Worm (Caenorhabditis elegans) whole organism, mixed stage, embryonic: Measurements from ENCODE around the gene spin-1.

Experiments
- M03D4.4 ChIP-seq: sonication (generic microtip); optimal IDR thresholded peaks from 2 replicates; lab custom pipeline; 2017; ENCODE audit warnings: mild to moderate bottlenecking, missing genetic modification characterization, missing compliant biosample characterization
- bed-3 ChIP-seq: fragments of 200-800 bp; sonication (Bioruptor generic); optimal IDR thresholded peaks from 3 replicates; lab custom pipeline; 2018; ENCODE audit warnings: mild to moderate bottlenecking, missing genetic modification characterization, moderate library complexity, missing compliant biosample characterization
- blmp-1 ChIP-seq: fragments of 150-350 bp; optimal IDR thresholded peaks from 2 replicates; lab custom pipeline; 2014; ENCODE audit warnings: missing biosample characterization, missing genetic modification characterization
- ceh-39 ChIP-seq: fragments of 150-350 bp; optimal IDR thresholded peaks from 2 replicates; lab custom pipeline; 2014; ENCODE audit warnings: missing biosample characterization, missing genetic modification characterization
- ceh-43 ChIP-seq: fragments of 200-800 bp; sonication (Bioruptor generic); optimal IDR thresholded peaks from 2 replicates; lab custom pipeline; 2018; ENCODE audit warnings: mild to moderate bottlenecking, missing genetic modification characterization, moderate library complexity, missing compliant biosample characterization
- ceh-83 ChIP-seq: fragments of 200-800 bp; sonication (Bioruptor generic); optimal IDR thresholded peaks from 2 replicates; lab custom pipeline; 2018; ENCODE audit warnings: mild to moderate bottlenecking, missing genetic modification characterization, missing compliant biosample characterization
- ces-1 ChIP-seq: fragments of 150-350 bp; optimal IDR thresholded peaks from 2 replicates; lab custom pipeline; 2014; ENCODE audit warnings: missing biosample characterization, missing genetic modification reagents, missing genetic modification characterization
- cnd-1 ChIP-seq: fragments of 200-800 bp; sonication (Bioruptor generic); optimal IDR thresholded peaks from 2 replicates; lab custom pipeline; 2018; ENCODE audit warnings: mild to moderate bottlenecking, missing genetic modification characterization, missing compliant biosample characterization
- drap-1 ChIP-seq: fragments of 200-800 bp; sonication (Bioruptor generic); optimal IDR thresholded peaks from 3 replicates; lab custom pipeline; 2018; ENCODE audit warnings: mild to moderate bottlenecking, missing genetic modification characterization, missing compliant biosample characterization
- elt-3 ChIP-seq: fragments of 150-350 bp; optimal IDR thresholded peaks from 2 replicates; lab custom pipeline; 2014; ENCODE audit warnings: missing biosample characterization, missing genetic modification characterization
- flh-1 ChIP-seq: fragments of 200-800 bp; sonication (Bioruptor generic); optimal IDR thresholded peaks from 2 replicates; lab custom pipeline; 2018; ENCODE audit warnings: mild to moderate bottlenecking, missing genetic modification characterization, moderate library complexity, missing compliant biosample characterization
- ham-2 ChIP-seq: fragments of 200-800 bp; sonication (Bioruptor generic); optimal IDR thresholded peaks from 2 replicates; lab custom pipeline; 2018; ENCODE audit warnings: mild to moderate bottlenecking, missing genetic modification characterization, missing compliant biosample characterization
- hlh-1 ChIP-seq: fragments of 150-350 bp; optimal IDR thresholded peaks from 2 replicates; lab custom pipeline; 2014; ENCODE audit warnings: missing biosample characterization, missing genetic modification reagents, missing genetic modification characterization
- lin-13 ChIP-seq: fragments of 150-350 bp; optimal IDR thresholded peaks from 2 replicates; lab custom pipeline; 2014; ENCODE audit warnings: missing biosample characterization, missing genetic modification characterization
- lin-32 ChIP-seq: fragments of 200-800 bp; sonication (Bioruptor generic); optimal IDR thresholded peaks from 2 replicates; lab custom pipeline; 2018; ENCODE audit warnings: mild to moderate bottlenecking, missing genetic modification characterization, missing compliant biosample characterization
- lsy-2 ChIP-seq: fragments of 150-350 bp; optimal IDR thresholded peaks from 2 replicates; lab custom pipeline; 2014; ENCODE audit warnings: missing biosample characterization, missing genetic modification characterization
- mab-5 ChIP-seq: fragments of 150-350 bp; optimal IDR thresholded peaks from 2 replicates; lab custom pipeline; 2014; ENCODE audit warnings: missing biosample characterization, missing genetic modification characterization
- mep-1 ChIP-seq: fragments of 150-350 bp; optimal IDR thresholded peaks from 2 replicates; lab custom pipeline; 2017; ENCODE audit warnings: missing biosample characterization, missing genetic modification reagents, missing genetic modification characterization, inconsistent platforms
- mls-2 ChIP-seq: sonication (generic microtip); optimal IDR thresholded peaks from 2 replicates; lab custom pipeline; 2016; ENCODE audit warnings: mild to moderate bottlenecking, missing genetic modification characterization, moderate library complexity, missing compliant biosample characterization
- nhr-12 ChIP-seq: fragments of 150-350 bp; optimal IDR thresholded peaks from 2 replicates; lab custom pipeline; 2014; ENCODE audit warnings: missing biosample characterization, missing genetic modification characterization
- nhr-2 ChIP-seq: fragments of 150-350 bp; optimal IDR thresholded peaks from 2 replicates; lab custom pipeline; 2014; ENCODE audit warnings: missing biosample characterization, missing genetic modification characterization
- nhr-237 ChIP-seq: fragments of 150-350 bp; optimal IDR thresholded peaks from 2 replicates; lab custom pipeline; 2014; ENCODE audit warnings: missing biosample characterization, missing genetic modification characterization
- nhr-28 ChIP-seq: fragments of 150-350 bp; optimal IDR thresholded peaks from 2 replicates; lab custom pipeline; 2014; ENCODE audit warnings: missing biosample characterization, missing genetic modification characterization
- nhr-76 ChIP-seq: sonication (generic microtip); optimal IDR thresholded peaks from 2 replicates; lab custom pipeline; 2017; ENCODE audit warnings: missing biosample characterization, missing genetic modification characterization
- pha-4 ChIP-seq: fragments of 150-350 bp; optimal IDR thresholded peaks from 2 replicates; lab custom pipeline; 2018; ENCODE audit warnings: missing biosample characterization, missing genetic modification reagents, missing genetic modification characterization
- sem-2 ChIP-seq: fragments of 200-800 bp; sonication (Bioruptor generic); optimal IDR thresholded peaks from 2 replicates; lab custom pipeline; 2018; ENCODE audit warnings: mild to moderate bottlenecking, missing genetic modification characterization, missing compliant biosample characterization
- snpc-4 ChIP-seq: fragments of 150-350 bp; optimal IDR thresholded peaks from 2 replicates; lab custom pipeline; 2014; ENCODE audit warnings: missing biosample characterization, missing genetic modification characterization
- sptf-1 ChIP-seq: sonication (generic microtip); optimal IDR thresholded peaks from 2 replicates; lab custom pipeline; 2017; ENCODE audit warnings: mild to moderate bottlenecking, missing genetic modification characterization, moderate library complexity, missing compliant biosample characterization
- tbx-8 ChIP-seq: fragments of 200-800 bp; sonication (Bioruptor generic); optimal IDR thresholded peaks from 2 replicates; lab custom pipeline; 2018; ENCODE audit warnings: mild to moderate bottlenecking, missing genetic modification characterization, moderate library complexity, missing compliant biosample characterization
- unc-39 ChIP-seq: fragments of 150-350 bp; optimal IDR thresholded peaks from 2 replicates; lab custom pipeline; 2014; ENCODE audit warnings: missing biosample characterization, missing genetic modification characterization
- unc-62 ChIP-seq: fragments of 150-350 bp; optimal IDR thresholded peaks from 2 replicates; lab custom pipeline; 2014; ENCODE audit warnings: missing biosample characterization, missing genetic modification reagents, missing genetic modification characterization
- zip-8 ChIP-seq: fragments of 150-350 bp; optimal IDR thresholded peaks from 2 replicates; lab custom pipeline; 2014; ENCODE audit warnings: missing biosample characterization, missing genetic modification characterization
- ztf-11 ChIP-seq: fragments of 150-350 bp; optimal IDR thresholded peaks from 2 replicates; lab custom pipeline; 2014; ENCODE audit warnings: missing biosample characterization, missing genetic modification characterization

spin-1 gene

ce11 chrV:12150607-12151006 is 35.8 kb downstream of the spin-1 start, which contains the start of gene che-11:
che-11 (minus strand) TSS chrV:12150707.
- TF ChIP-seq pha-4 (tag; lab: Kevin White, UChicago) (no peak), ham-2 (GFP tag; lab: Kevin White, UChicago) (no peak), unc-62 (no peak), mab-5 (tag; lab: Kevin White, UChicago) (no peak), hlh-1 (tag; lab: Kevin White, UChicago) (no peak), ces-1 (GFP tag; lab: Kevin White, UChicago) (no peak), lsy-2 (tag; lab: Kevin White, UChicago) (no peak), ceh-39 (no peak), nhr-2 (tag; lab: Kevin White, UChicago) (no peak), lin-13 (tag; lab: Kevin White, UChicago) (no peak), drap-1 (GFP tag; lab: Kevin White, UChicago) (no peak), elt-3 (no peak), M03D4.4 (tag; lab: Kevin White, UChicago) (no peak), nhr-12 (tag; lab: Kevin White, UChicago) (no peak), ceh-83 (GFP tag; lab: Kevin White, UChicago) (no peak), mep-1 (tag; lab: Kevin White, UChicago) (no peak), tbx-8 (GFP tag; lab: Kevin White, UChicago) (no peak), flh-1 (GFP tag; lab: Kevin White, UChicago) (no peak), zip-8 (tag; lab: Kevin White, UChicago) (no peak)

ce11 chrV:12152857-12153256 is 38.1 kb downstream of the spin-1 start, which contains the start of gene C27A7.8:
C27A7.8 (plus strand) TSS chrV:12153157.
- TF ChIP-seq mab-5 (tag; lab: Kevin White, UChicago) (no peak), unc-62 (no peak), mls-2 (tag; lab: Kevin White, UChicago) (no peak), M03D4.4 (tag; lab: Kevin White, UChicago) (no peak), tbx-8 (GFP tag; lab: Kevin White, UChicago) (no peak), snpc-4 (no peak), blmp-1 (tag; lab: Kevin White, UChicago) (no peak), nhr-2 (tag; lab: Kevin White, UChicago) (no peak), ham-2 (GFP tag; lab: Kevin White, UChicago) (no peak), ceh-83 (GFP tag; lab: Kevin White, UChicago) (no peak), nhr-76 (tag; lab: Kevin White, UChicago) (no peak), lin-13 (tag; lab: Kevin White, UChicago) (no peak), ces-1 (GFP tag; lab: Kevin White, UChicago) (no peak), nhr-12 (tag; lab: Kevin White, UChicago) (no peak), lsy-2 (tag; lab: Kevin White, UChicago) (no peak), sem-2 (GFP tag; lab: Kevin White, UChicago) (no peak), cnd-1 (tag; lab: Kevin White, UChicago) (no peak), nhr-237 (tag; lab: Kevin White, UChicago) (no peak), pha-4 (tag; lab: Kevin White, UChicago) (no peak)

- no peak for TF ChIP-seq sptf-1 (tag; lab: Kevin White, UChicago)
- no peak for TF ChIP-seq ceh-39
- no peak for TF ChIP-seq nhr-76 (tag; lab: Kevin White, UChicago)
- TF ChIP-seq mls-2 (tag; lab: Kevin White, UChicago): no peak
Observed at ce11 chrV:12153784-12154183, 39.0 kb downstream of the spin-1 start.

- TF ChIP-seq ham-2 (GFP tag; lab: Kevin White, UChicago) (no peak), ces-1 (GFP tag; lab: Kevin White, UChicago) (no peak), ceh-83 (GFP tag; lab: Kevin White, UChicago) (no peak)
- TF ChIP-seq, all 35 proteins: peak for 0
Observed at ce11 chrV:12154554-12154953, 39.8 kb downstream of the spin-1 start, which contains the start of gene C27A7.9. C27A7.9 (minus strand) TSS chrV:12154654.

- TF ChIP-seq zip-8 (tag; lab: Kevin White, UChicago) (no peak), sptf-1 (tag; lab: Kevin White, UChicago) (no peak), mep-1 (tag; lab: Kevin White, UChicago) (no peak), ceh-83 (GFP tag; lab: Kevin White, UChicago) (no peak), ceh-43 (GFP tag; lab: Kevin White, UChicago) (no peak), mls-2 (tag; lab: Kevin White, UChicago) (no peak), lin-32 (no peak), lsy-2 (tag; lab: Kevin White, UChicago) (no peak), ces-1 (GFP tag; lab: Kevin White, UChicago) (no peak), pha-4 (tag; lab: Kevin White, UChicago) (no peak), hlh-1 (tag; lab: Kevin White, UChicago) (no peak), flh-1 (GFP tag; lab: Kevin White, UChicago) (no peak), ceh-39 (no peak), nhr-28 (no peak), sem-2 (GFP tag; lab: Kevin White, UChicago) (no peak), snpc-4 (no peak), ztf-11 (tag; lab: Kevin White, UChicago) (no peak), unc-39 (tag; lab: Kevin White, UChicago) (no peak), nhr-12 (tag; lab: Kevin White, UChicago) (no peak), bed-3 (GFP tag; lab: Kevin White, UChicago) (no peak)
Observed at ce11 chrV:12158377-12158776, 43.6 kb downstream of the spin-1 start.
